Worm (Caenorhabditis elegans) whole organism, mixed stage, embryonic: ENCODE data around the gene fbxb-117.
"Not testable (repeated sequence)": the region's sequence is repeated elsewhere in the genome, so short reads cannot be mapped to it uniquely, and the experiment has no call there.

Source experiments
- M03D4.4 ChIP-seq: sonication (generic microtip); optimal IDR thresholded peaks from 2 replicates; lab custom pipeline; 2017; ENCODE audit warnings: mild to moderate bottlenecking, missing genetic modification characterization, missing compliant biosample characterization
- blmp-1 ChIP-seq: fragments of 150-350 bp; optimal IDR thresholded peaks from 2 replicates; lab custom pipeline; 2014; ENCODE audit warnings: missing biosample characterization, missing genetic modification characterization
- ceh-43 ChIP-seq: fragments of 200-800 bp; sonication (Bioruptor generic); optimal IDR thresholded peaks from 2 replicates; lab custom pipeline; 2018; ENCODE audit warnings: mild to moderate bottlenecking, missing genetic modification characterization, moderate library complexity, missing compliant biosample characterization
- ceh-83 ChIP-seq: fragments of 200-800 bp; sonication (Bioruptor generic); optimal IDR thresholded peaks from 2 replicates; lab custom pipeline; 2018; ENCODE audit warnings: mild to moderate bottlenecking, missing genetic modification characterization, missing compliant biosample characterization
- ces-1 ChIP-seq: fragments of 150-350 bp; optimal IDR thresholded peaks from 2 replicates; lab custom pipeline; 2014; ENCODE audit warnings: missing biosample characterization, missing genetic modification reagents, missing genetic modification characterization
- drap-1 ChIP-seq: fragments of 200-800 bp; sonication (Bioruptor generic); optimal IDR thresholded peaks from 3 replicates; lab custom pipeline; 2018; ENCODE audit warnings: mild to moderate bottlenecking, missing genetic modification characterization, missing compliant biosample characterization
- elt-1 ChIP-seq: sonication (generic microtip); optimal IDR thresholded peaks from 2 replicates; lab custom pipeline; 2017; ENCODE audit warnings: missing genetic modification characterization, mild to moderate bottlenecking, missing compliant biosample characterization, antibody characterized with exemption, moderate library complexity, borderline replicate concordance; ENCODE audit not compliant: insufficient read depth
- elt-3 ChIP-seq: fragments of 150-350 bp; optimal IDR thresholded peaks from 2 replicates; lab custom pipeline; 2014; ENCODE audit warnings: missing biosample characterization, missing genetic modification characterization
- flh-1 ChIP-seq: fragments of 200-800 bp; sonication (Bioruptor generic); optimal IDR thresholded peaks from 2 replicates; lab custom pipeline; 2018; ENCODE audit warnings: mild to moderate bottlenecking, missing genetic modification characterization, moderate library complexity, missing compliant biosample characterization
- ham-2 ChIP-seq: fragments of 200-800 bp; sonication (Bioruptor generic); optimal IDR thresholded peaks from 2 replicates; lab custom pipeline; 2018; ENCODE audit warnings: mild to moderate bottlenecking, missing genetic modification characterization, missing compliant biosample characterization
- hlh-1 ChIP-seq: fragments of 150-350 bp; optimal IDR thresholded peaks from 2 replicates; lab custom pipeline; 2014; ENCODE audit warnings: missing biosample characterization, missing genetic modification reagents, missing genetic modification characterization
- lin-13 ChIP-seq: fragments of 150-350 bp; optimal IDR thresholded peaks from 2 replicates; lab custom pipeline; 2014; ENCODE audit warnings: missing biosample characterization, missing genetic modification characterization
- lin-32 ChIP-seq: fragments of 200-800 bp; sonication (Bioruptor generic); optimal IDR thresholded peaks from 2 replicates; lab custom pipeline; 2018; ENCODE audit warnings: mild to moderate bottlenecking, missing genetic modification characterization, missing compliant biosample characterization
- lsy-2 ChIP-seq: fragments of 150-350 bp; optimal IDR thresholded peaks from 2 replicates; lab custom pipeline; 2014; ENCODE audit warnings: missing biosample characterization, missing genetic modification characterization
- mab-5 ChIP-seq: fragments of 150-350 bp; optimal IDR thresholded peaks from 2 replicates; lab custom pipeline; 2014; ENCODE audit warnings: missing biosample characterization, missing genetic modification characterization
- mep-1 ChIP-seq: fragments of 150-350 bp; optimal IDR thresholded peaks from 2 replicates; lab custom pipeline; 2017; ENCODE audit warnings: missing biosample characterization, missing genetic modification reagents, missing genetic modification characterization, inconsistent platforms
- mls-2 ChIP-seq: sonication (generic microtip); optimal IDR thresholded peaks from 2 replicates; lab custom pipeline; 2016; ENCODE audit warnings: mild to moderate bottlenecking, missing genetic modification characterization, moderate library complexity, missing compliant biosample characterization
- nhr-12 ChIP-seq: fragments of 150-350 bp; optimal IDR thresholded peaks from 2 replicates; lab custom pipeline; 2014; ENCODE audit warnings: missing biosample characterization, missing genetic modification characterization
- nhr-2 ChIP-seq: fragments of 150-350 bp; optimal IDR thresholded peaks from 2 replicates; lab custom pipeline; 2014; ENCODE audit warnings: missing biosample characterization, missing genetic modification characterization
- nhr-237 ChIP-seq: fragments of 150-350 bp; optimal IDR thresholded peaks from 2 replicates; lab custom pipeline; 2014; ENCODE audit warnings: missing biosample characterization, missing genetic modification characterization
- nhr-28 ChIP-seq: fragments of 150-350 bp; optimal IDR thresholded peaks from 2 replicates; lab custom pipeline; 2014; ENCODE audit warnings: missing biosample characterization, missing genetic modification characterization
- nhr-76 ChIP-seq: sonication (generic microtip); optimal IDR thresholded peaks from 2 replicates; lab custom pipeline; 2017; ENCODE audit warnings: missing biosample characterization, missing genetic modification characterization
- pha-4 ChIP-seq: fragments of 150-350 bp; optimal IDR thresholded peaks from 2 replicates; lab custom pipeline; 2018; ENCODE audit warnings: missing biosample characterization, missing genetic modification reagents, missing genetic modification characterization
- sem-2 ChIP-seq: fragments of 200-800 bp; sonication (Bioruptor generic); optimal IDR thresholded peaks from 2 replicates; lab custom pipeline; 2018; ENCODE audit warnings: mild to moderate bottlenecking, missing genetic modification characterization, missing compliant biosample characterization
- snpc-4 ChIP-seq: fragments of 150-350 bp; optimal IDR thresholded peaks from 2 replicates; lab custom pipeline; 2014; ENCODE audit warnings: missing biosample characterization, missing genetic modification characterization
- sptf-1 ChIP-seq: sonication (generic microtip); optimal IDR thresholded peaks from 2 replicates; lab custom pipeline; 2017; ENCODE audit warnings: mild to moderate bottlenecking, missing genetic modification characterization, moderate library complexity, missing compliant biosample characterization
- unc-120 ChIP-seq: sonication (generic microtip); optimal IDR thresholded peaks from 2 replicates; lab custom pipeline; 2017; ENCODE audit warnings: missing genetic modification characterization, missing compliant biosample characterization; ENCODE audit not compliant: poor library complexity, severe bottlenecking
- unc-39 ChIP-seq: fragments of 150-350 bp; optimal IDR thresholded peaks from 2 replicates; lab custom pipeline; 2014; ENCODE audit warnings: missing biosample characterization, missing genetic modification characterization
- unc-62 ChIP-seq: fragments of 150-350 bp; optimal IDR thresholded peaks from 2 replicates; lab custom pipeline; 2014; ENCODE audit warnings: missing biosample characterization, missing genetic modification reagents, missing genetic modification characterization
- zip-8 ChIP-seq: fragments of 150-350 bp; optimal IDR thresholded peaks from 2 replicates; lab custom pipeline; 2014; ENCODE audit warnings: missing biosample characterization, missing genetic modification characterization
- ztf-11 ChIP-seq: fragments of 150-350 bp; optimal IDR thresholded peaks from 2 replicates; lab custom pipeline; 2014; ENCODE audit warnings: missing biosample characterization, missing genetic modification characterization

The fbxb-117 gene

DNA sequence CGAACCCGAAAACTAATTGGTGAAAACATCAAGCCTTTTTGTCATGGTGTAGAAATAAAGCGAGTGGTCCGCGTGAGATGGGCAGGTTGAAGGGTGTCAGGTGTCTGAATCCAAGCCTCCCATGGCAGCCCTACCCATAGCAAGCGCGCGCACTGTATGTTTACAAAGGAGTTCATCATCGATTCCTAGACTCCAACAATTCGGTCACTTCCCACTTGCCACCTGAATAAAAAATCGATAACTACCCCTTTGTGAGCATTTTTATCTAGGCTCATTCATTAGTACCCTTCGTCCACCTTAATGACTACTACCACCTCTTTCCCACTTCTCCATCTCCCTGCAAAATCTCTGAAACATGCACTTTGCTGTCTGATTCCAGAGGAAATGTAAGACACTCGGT is 30.6 kb downstream of the fbxb-117 start, which contains the start of gene fbxb-64:
Gene fbxb-64 (plus strand): TSS at position 301 of the 400 bp plus-strand sequence.
- TF ChIP-seq mls-2 (tag; lab: Kevin White, UChicago) (no peak), flh-1 (no peak), zip-8 (tag; lab: Kevin White, UChicago) (no peak), sem-2 (GFP tag; lab: Kevin White, UChicago) (no peak), elt-3 (tag; lab: Kevin White, UChicago) (no peak), nhr-12 (tag; lab: Kevin White, UChicago) (no peak), nhr-28 (tag; lab: Kevin White, UChicago) (no peak), mab-5 (tag; lab: Kevin White, UChicago) (no peak), pha-4 (tag; lab: Kevin White, UChicago) (no peak), ham-2 (GFP tag; lab: Kevin White, UChicago) (no peak), hlh-1 (tag; lab: Kevin White, UChicago) (no peak), ceh-83 (GFP tag; lab: Kevin White, UChicago) (no peak), nhr-237 (tag; lab: Kevin White, UChicago) (no peak), lin-13 (tag; lab: Kevin White, UChicago) (no peak), nhr-2 (no peak), unc-39 (tag; lab: Kevin White, UChicago) (no peak), elt-1 (no peak), lsy-2 (tag; lab: Kevin White, UChicago) (no peak), sptf-1 (tag; lab: Kevin White, UChicago) (no peak), unc-62 (GFP tag; lab: Kevin White, UChicago) (no peak)
- TF ChIP-seq, all 35 proteins: peak for 0

DNA sequence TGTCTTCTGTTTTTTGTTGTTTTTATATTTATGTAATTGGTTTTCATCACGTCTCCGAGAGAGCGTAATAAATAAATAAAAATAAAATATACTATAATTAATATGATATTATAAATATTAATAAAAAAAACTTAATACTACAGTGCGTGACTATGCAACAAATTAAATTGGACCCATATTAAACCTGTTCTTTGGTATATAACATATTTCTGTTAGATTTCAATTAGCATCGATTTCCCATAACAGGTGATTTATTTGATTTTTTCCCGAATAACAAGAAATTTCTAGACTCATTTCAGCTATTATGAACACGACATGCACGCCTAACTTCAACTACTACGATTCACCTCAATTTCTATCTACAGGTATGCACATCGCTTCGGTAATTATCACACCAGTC is 34.6 kb downstream of the fbxb-117 start, which contains the start of gene srh-208:
Gene srh-208 (plus strand): TSS at position 301 of the 400 bp plus-strand sequence.
- not testable (repeated sequence) for TF ChIP-seq nhr-2; unc-39 (tag; lab: Kevin White, UChicago); lin-32

DNA sequence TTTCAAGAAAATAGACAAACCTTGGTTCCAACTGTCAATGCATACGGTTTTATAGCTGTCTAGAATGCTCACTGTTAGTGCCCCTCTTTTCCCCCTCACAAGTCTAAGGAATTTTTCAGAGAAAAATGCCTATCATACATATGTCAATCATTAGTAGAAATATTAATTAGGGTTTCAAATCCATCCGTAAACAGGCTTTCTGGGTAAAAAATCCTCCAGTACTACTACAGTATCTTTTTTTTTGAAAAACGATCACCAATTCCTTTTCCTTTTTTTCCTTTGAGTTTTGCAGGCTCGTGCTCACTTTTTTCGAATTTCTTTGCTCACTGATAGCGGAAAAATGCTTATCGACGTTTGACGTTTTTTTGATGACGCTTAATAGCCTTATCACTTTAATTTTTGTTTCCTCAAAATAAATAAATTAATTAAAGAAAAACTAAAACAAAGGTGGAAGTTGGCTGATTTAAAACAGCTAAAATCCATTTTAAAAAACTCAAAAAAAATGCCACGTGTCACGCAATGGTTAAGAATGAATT is 37.1 kb downstream of the fbxb-117 start, which contains the start of gene C43D7.7:
Gene C43D7.7 (minus strand): TSS at position 51 of the 536 bp plus-strand sequence.
- TF ChIP-seq ham-2 (GFP tag; lab: Kevin White, UChicago) (no peak), pha-4 (tag; lab: Kevin White, UChicago) (no peak), lin-32 (no peak), nhr-12 (tag; lab: Kevin White, UChicago) (no peak), nhr-28 (tag; lab: Kevin White, UChicago) (no peak), ceh-43 (no peak), drap-1 (GFP tag; lab: Kevin White, UChicago) (no peak), unc-39 (tag; lab: Kevin White, UChicago) (no peak)

- TF ChIP-seq mab-5 (tag; lab: Kevin White, UChicago), result no peak
- no peak for TF ChIP-seq mep-1 (tag; lab: Kevin White, UChicago)
- no peak for TF ChIP-seq M03D4.4 (tag; lab: Kevin White, UChicago)
- TF ChIP-seq flh-1, result no peak
- no peak for TF ChIP-seq pha-4 (tag; lab: Kevin White, UChicago)
- no peak for TF ChIP-seq ces-1 (GFP tag; lab: Kevin White, UChicago)
- TF ChIP-seq elt-3 (tag; lab: Kevin White, UChicago), result no peak
- no peak for TF ChIP-seq nhr-2
- TF ChIP-seq snpc-4 (tag; lab: Kevin White, UChicago), result no peak
- TF ChIP-seq unc-62 (GFP tag; lab: Kevin White, UChicago), result no peak
- no peak for TF ChIP-seq sptf-1 (tag; lab: Kevin White, UChicago)
- TF ChIP-seq nhr-76, result no peak
- TF ChIP-seq unc-39 (tag; lab: Kevin White, UChicago), result no peak
Measured at ce11 chrV:19320385-19320784, 38.0 kb downstream of the fbxb-117 start, which contains the start of gene sdz-6. TSS of gene sdz-6 (plus strand) at chrV:19320613.

DNA sequence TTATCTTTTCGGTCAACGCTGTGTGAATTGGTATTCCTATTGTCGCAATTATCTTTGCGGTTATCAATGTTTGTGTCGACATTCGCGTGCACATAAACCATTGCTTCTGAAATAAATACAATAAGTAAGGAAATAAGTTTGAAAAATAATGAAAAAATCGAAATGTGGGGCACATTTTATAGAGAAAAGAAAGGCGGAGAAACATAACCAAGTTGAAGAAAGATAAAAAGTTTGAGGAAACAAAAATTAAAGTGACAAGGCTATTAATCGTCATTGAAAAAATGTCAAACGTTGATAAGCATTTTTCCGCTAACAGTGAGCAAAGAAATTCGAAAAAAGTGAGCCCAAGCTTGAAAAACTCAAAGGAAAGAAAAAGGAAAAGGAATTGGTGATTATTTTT is 40.0 kb downstream of the fbxb-117 start, which contains the start of gene C43D7.4:
Gene C43D7.4 (minus strand): TSS at position 101 of the 400 bp plus-strand sequence.
- TF ChIP-seq ztf-11 (tag; lab: Kevin White, UChicago) (no peak), lsy-2 (tag; lab: Kevin White, UChicago) (no peak), blmp-1 (tag; lab: Kevin White, UChicago) (no peak), ceh-83 (GFP tag; lab: Kevin White, UChicago) (no peak), snpc-4 (tag; lab: Kevin White, UChicago) (no peak), unc-120 (no peak), M03D4.4 (tag; lab: Kevin White, UChicago) (no peak)
